Fruit fly (Drosophila melanogaster) whole organism, embryonic: ENCODE data around the gene Eo.

Source experiments
- CG10543 ChIP-seq: fragments of 200-800 bp; sonication (Bioruptor generic); optimal IDR thresholded peaks from 3 replicates; lab custom pipeline; 2017; ENCODE audit warnings: missing biosample characterization, mild to moderate bottlenecking, missing genetic modification characterization, moderate library complexity
- CG10654 ChIP-seq: fragments of 200-800 bp; sonication (Bioruptor generic); optimal IDR thresholded peaks from 2 replicates; lab custom pipeline; 2016; ENCODE audit warnings: missing biosample characterization, missing genetic modification characterization
- CG12769 ChIP-seq: fragments of 200-800 bp; sonication (Bioruptor generic); optimal IDR thresholded peaks from 2 replicates; lab custom pipeline; 2019; ENCODE audit warnings: missing biosample characterization, mild to moderate bottlenecking, missing genetic modification characterization, moderate library complexity
- CG12942 ChIP-seq: fragments of 200-800 bp; sonication (Bioruptor generic); optimal IDR thresholded peaks from 3 replicates; lab custom pipeline; 2016; ENCODE audit warnings: missing biosample characterization, missing genetic modification characterization
- CG14050 ChIP-seq: fragments of 200-800 bp; sonication (Bioruptor generic); IDR thresholded peaks from 3 replicates; pipeline ENCODE4 v1.3.6; 2022; ENCODE audit warnings: missing biosample characterization, missing genetic modification characterization
- CG15479 ChIP-seq: fragments of 200-800 bp; sonication (Bioruptor generic); optimal IDR thresholded peaks from 3 replicates; lab custom pipeline; 2019; ENCODE audit warnings: missing biosample characterization, mild to moderate bottlenecking, missing genetic modification characterization, moderate library complexity
- CG1602 ChIP-seq: fragments of 200-800 bp; sonication (Bioruptor generic); optimal IDR thresholded peaks from 3 replicates; lab custom pipeline; 2016; ENCODE audit warnings: missing biosample characterization, missing genetic modification characterization
- CG16815 ChIP-seq: fragments of 200-800 bp; sonication (Bioruptor generic); optimal IDR thresholded peaks from 3 replicates; lab custom pipeline; 2017; ENCODE audit warnings: missing biosample characterization, mild to moderate bottlenecking, missing genetic modification characterization
- CG17328 ChIP-seq: fragments of 200-800 bp; sonication (Bioruptor generic); IDR thresholded peaks from 2 replicates; pipeline ENCODE4 v1.3.6; 2022; ENCODE audit warnings: missing biosample characterization, missing genetic modification characterization
- CG17802 ChIP-seq: fragments of 200-800 bp; sonication (Bioruptor generic); optimal IDR thresholded peaks from 2 replicates; lab custom pipeline; 2018; ENCODE audit warnings: missing biosample characterization, mild to moderate bottlenecking, missing genetic modification characterization, moderate library complexity
- CG3281 ChIP-seq: fragments of 200-800 bp; sonication (Bioruptor generic); optimal IDR thresholded peaks from 3 replicates; lab custom pipeline; 2017; ENCODE audit warnings: missing biosample characterization, mild to moderate bottlenecking, missing genetic modification characterization
- CG34376 ChIP-seq: fragments of 200-800 bp; sonication (Bioruptor generic); optimal IDR thresholded peaks from 2 replicates; lab custom pipeline; 2018; ENCODE audit warnings: missing biosample characterization, mild to moderate bottlenecking, missing genetic modification characterization
- CG3726 ChIP-seq: fragments of 200-800 bp; sonication (Bioruptor generic); IDR thresholded peaks from 3 replicates; pipeline ENCODE4, ENCODE4 v1.3.6; 2022; ENCODE audit warnings: missing biosample characterization, missing genetic modification characterization
- CG3995 ChIP-seq: fragments of 200-800 bp; sonication (Bioruptor generic); optimal IDR thresholded peaks from 3 replicates; lab custom pipeline; 2016; ENCODE audit warnings: missing biosample characterization, missing genetic modification characterization
- CG4328 ChIP-seq: fragments of 200-800 bp; sonication (Bioruptor generic); optimal IDR thresholded peaks from 3 replicates; lab custom pipeline; 2017; ENCODE audit warnings: missing biosample characterization, missing genetic modification reagents, missing genetic modification characterization
- CG7987 ChIP-seq: fragments of 200-800 bp; sonication (Bioruptor generic); optimal IDR thresholded peaks from 2 replicates; lab custom pipeline; 2018; ENCODE audit warnings: missing biosample characterization, mild to moderate bottlenecking, missing genetic modification characterization, moderate library complexity
- CG8478 ChIP-seq: fragments of >200 bp; optimal IDR thresholded peaks from 2 replicates; lab custom pipeline; 2018
- Dad ChIP-seq: fragments of 200-800 bp; sonication (Bioruptor generic); optimal IDR thresholded peaks from 3 replicates; lab custom pipeline; 2016; ENCODE audit warnings: missing biosample characterization, missing genetic modification characterization
- Doc2 ChIP-seq: fragments of 200-800 bp; sonication (Bioruptor generic); IDR thresholded peaks from 2 replicates; pipeline ENCODE4 v1.3.6; 2022; ENCODE audit warnings: missing biosample characterization, missing genetic modification characterization
- Dp ChIP-seq: fragments of 200-800 bp; sonication (Bioruptor generic); optimal IDR thresholded peaks from 2 replicates; lab custom pipeline; 2018; ENCODE audit warnings: missing biosample characterization, mild to moderate bottlenecking, missing genetic modification characterization, moderate library complexity
- GATAe ChIP-seq: fragments of 200-800 bp; sonication (Bioruptor generic); conservative IDR thresholded peaks from 2 replicates; pipeline ENCODE4 v1.3.6; 2022; ENCODE audit warnings: missing biosample characterization, missing genetic modification characterization
- Hr78 ChIP-seq, 2 experiments: fragments of 200-800 bp in 1 of 2; fragments of >200 bp in 1 of 2; sonication (Bioruptor generic) in 1 of 2; optimal IDR thresholded peaks; 2 replicates each; lab custom pipeline; 2017 to 2019; ENCODE audit warnings: missing biosample characterization in 2 of 2, missing genetic modification characterization in 2 of 2, mild to moderate bottlenecking in 1 of 2, moderate library complexity in 1 of 2
- NK7.1 ChIP-seq: fragments of 200-800 bp; sonication (Bioruptor generic); optimal IDR thresholded peaks from 3 replicates; lab custom pipeline; 2016; ENCODE audit warnings: missing biosample characterization, missing genetic modification characterization
- cg ChIP-seq: fragments of 200-800 bp; sonication (Bioruptor generic); optimal IDR thresholded peaks from 3 replicates; lab custom pipeline; 2019; ENCODE audit warnings: missing biosample characterization, mild to moderate bottlenecking, missing genetic modification characterization, moderate library complexity
- chinmo ChIP-seq: fragments of 200-800 bp; sonication (Bioruptor generic); IDR thresholded peaks from 4 replicates; pipeline ENCODE4 v1.3.6; 2022; ENCODE audit warnings: missing biosample characterization, missing genetic modification characterization; ENCODE audit not compliant: partially characterized antibody
- chm ChIP-seq: fragments of 200-800 bp; sonication (Bioruptor generic); IDR thresholded peaks from 2 replicates; pipeline ENCODE4 v1.3.6; 2022; ENCODE audit warnings: missing biosample characterization, missing genetic modification characterization
- crol ChIP-seq: fragments of 200-800 bp; sonication (Bioruptor generic); IDR thresholded peaks from 2 replicates; pipeline ENCODE4 v1.3.6; 2022; ENCODE audit warnings: missing biosample characterization, missing genetic modification characterization
- cwo ChIP-seq: fragments of 200-800 bp; sonication (Bioruptor generic); optimal IDR thresholded peaks from 3 replicates; lab custom pipeline; 2017; ENCODE audit warnings: missing biosample characterization, missing genetic modification characterization, mild to moderate bottlenecking, moderate library complexity, missing genetic modification reagents
- exex ChIP-seq: fragments of 200-800 bp; sonication (Bioruptor generic); optimal IDR thresholded peaks from 4 replicates; lab custom pipeline; 2018; ENCODE audit warnings: missing biosample characterization, mild to moderate bottlenecking, missing genetic modification characterization, moderate library complexity
- gfzf ChIP-seq: fragments of 200-800 bp; sonication (Bioruptor generic); optimal IDR thresholded peaks from 2 replicates; lab custom pipeline; 2016; ENCODE audit warnings: missing biosample characterization, mild to moderate bottlenecking, missing genetic modification characterization, moderate library complexity
- grn ChIP-seq: fragments of 200-800 bp; sonication (Bioruptor generic); optimal IDR thresholded peaks from 3 replicates; lab custom pipeline; 2017; ENCODE audit warnings: missing biosample characterization, missing genetic modification characterization
- hkb ChIP-seq, 2 experiments: fragments of 200-800 bp in 1 of 2; fragments of >200 bp in 1 of 2; sonication (Bioruptor generic) in 1 of 2; IDR thresholded peaks in 1 of 2; optimal IDR thresholded peaks in 1 of 2; 2 replicates each; pipeline versions ENCODE4 v1.3.6 to Lab custom; 2017 to 2022; ENCODE audit warnings: missing biosample characterization in 1 of 2, missing genetic modification characterization in 1 of 2
- lab ChIP-seq: fragments of 200-800 bp; sonication (Bioruptor generic); optimal IDR thresholded peaks from 3 replicates; lab custom pipeline; 2017; ENCODE audit warnings: missing biosample characterization, missing genetic modification characterization, mild to moderate bottlenecking, moderate library complexity, missing genetic modification reagents
- mirr ChIP-seq: fragments of 200-800 bp; sonication (Bioruptor generic); optimal IDR thresholded peaks from 3 replicates; lab custom pipeline; 2018; ENCODE audit warnings: missing biosample characterization, mild to moderate bottlenecking, missing genetic modification characterization
- mld ChIP-seq: fragments of 200-800 bp; sonication (Bioruptor generic); IDR thresholded peaks from 3 replicates; pipeline ENCODE4 v1.3.6; 2022; ENCODE audit warnings: missing biosample characterization, missing genetic modification characterization; ENCODE audit not compliant: partially characterized antibody
- nom ChIP-seq: fragments of 200-800 bp; sonication (Bioruptor generic); optimal IDR thresholded peaks from 2 replicates; lab custom pipeline; 2017; ENCODE audit warnings: missing biosample characterization, missing genetic modification characterization, mild to moderate bottlenecking, moderate library complexity, missing genetic modification reagents
- repo ChIP-seq: fragments of 200-800 bp; sonication (Bioruptor generic); optimal IDR thresholded peaks from 2 replicates; lab custom pipeline; 2016; ENCODE audit warnings: missing biosample characterization, missing genetic modification characterization
- sc ChIP-seq, 3 experiments: fragments of >200 bp in 2 of 3; fragments of 200-800 bp in 1 of 3; sonication (Bioruptor generic) in 1 of 3; optimal IDR thresholded peaks; 2 replicates in 2 of 3; 3 replicates in 1 of 3; lab custom pipeline; 2017; ENCODE audit warnings: mild to moderate bottlenecking in 1 of 3, missing biosample characterization in 1 of 3, missing genetic modification characterization in 1 of 3, missing genetic modification reagents in 1 of 3
- sd ChIP-seq: fragments of 200-800 bp; sonication (Bioruptor generic); optimal IDR thresholded peaks from 3 replicates; lab custom pipeline; 2018; ENCODE audit warnings: missing biosample characterization, mild to moderate bottlenecking, missing genetic modification characterization, moderate library complexity
- sens ChIP-seq: fragments of 200-800 bp; sonication (Bioruptor generic); peaks from one replicate; lab custom pipeline; 2016; ENCODE audit warnings: missing biosample characterization, missing genetic modification characterization
- sqz ChIP-seq: fragments of 200-800 bp; sonication (Bioruptor generic); optimal IDR thresholded peaks from 3 replicates; lab custom pipeline; 2018; ENCODE audit warnings: missing biosample characterization, mild to moderate bottlenecking, missing genetic modification characterization
- sug ChIP-seq: fragments of 200-800 bp; optimal IDR thresholded peaks from 2 replicates; lab custom pipeline; 2019; ENCODE audit warnings: missing biosample characterization, mild to moderate bottlenecking, missing genetic modification characterization, moderate library complexity
- tio ChIP-seq: fragments of 200-800 bp; sonication (Bioruptor generic); optimal IDR thresholded peaks from 2 replicates; lab custom pipeline; 2017; ENCODE audit warnings: missing biosample characterization, missing genetic modification characterization, inconsistent platforms
- toy ChIP-seq: fragments of 200-800 bp; sonication (Bioruptor generic); IDR thresholded peaks from 2 replicates; pipeline ENCODE4 v1.3.6; 2022; ENCODE audit warnings: missing biosample characterization, missing genetic modification characterization
- unpg ChIP-seq: fragments of 200-800 bp; sonication (Bioruptor generic); optimal IDR thresholded peaks from 3 replicates; lab custom pipeline; 2018; ENCODE audit warnings: missing biosample characterization, mild to moderate bottlenecking, missing genetic modification characterization, moderate library complexity
- usp ChIP-seq: fragments of >200 bp; optimal IDR thresholded peaks from 2 replicates; lab custom pipeline; 2017; ENCODE audit warnings: missing biosample characterization, missing genetic modification characterization
- wdn ChIP-seq: fragments of 200-800 bp; sonication (Bioruptor generic); IDR thresholded peaks from 2 replicates; pipeline ENCODE4 v1.3.6; 2022; ENCODE audit warnings: missing biosample characterization, missing genetic modification characterization
- wek ChIP-seq: fragments of 200-800 bp; sonication (Bioruptor generic); optimal IDR thresholded peaks from 3 replicates; lab custom pipeline; 2018; ENCODE audit warnings: missing biosample characterization, mild to moderate bottlenecking, missing genetic modification characterization, moderate library complexity
- yki ChIP-seq: fragments of >200 bp; optimal IDR thresholded peaks from 3 replicates; lab custom pipeline; 2018
- zen ChIP-seq: fragments of 200-800 bp; sonication (Bioruptor generic); optimal IDR thresholded peaks from 3 replicates; lab custom pipeline; 2018; ENCODE audit warnings: missing biosample characterization, mild to moderate bottlenecking, missing genetic modification characterization, moderate library complexity

Gene Eo

dm6 chrX:14949227-14949626 lies 30.6 kb upstream of the Eo start:
- no peak for TF ChIP-seq yki (lab: Kevin White, UChicago)
- TF ChIP-seq cwo (GFP tag; lab: Kevin White, UChicago) = peak; percentile 52
- TF ChIP-seq CG3726 = no peak
- peak; percentile 71 for TF ChIP-seq CG12769 (tag; lab: Kevin White, UChicago)
- peak; percentile 33; the same call in 1 of the 2 replicates for TF ChIP-seq crol (GFP tag; lab: Robert Waterston, UW)
- TF ChIP-seq sd (tag; lab: Kevin White, UChicago) = peak; percentile 52
- TF ChIP-seq usp = no peak
- TF ChIP-seq grn (GFP tag; lab: Kevin White, UChicago) = peak; percentile 80
- TF ChIP-seq CG16815 = no peak
- peak; percentile 56 for TF ChIP-seq CG34376 (GFP tag; lab: Kevin White, UChicago)
- TF ChIP-seq CG4328 (GFP tag; lab: Kevin White, UChicago) = no peak
- no peak for TF ChIP-seq CG17802 (tag; lab: Kevin White, UChicago)
- no peak for TF ChIP-seq sc (optimal IDR thresholded peaks at IDR 0.05; lab: Kevin White, UChicago)
- no peak for TF ChIP-seq sc (GFP tag; optimal IDR thresholded peaks at IDR 0.05; lab: Kevin White, UChicago)
- TF ChIP-seq repo (GFP tag; lab: Kevin White, UChicago) = no peak
- peak; percentile 3 for TF ChIP-seq nom
- no peak for TF ChIP-seq CG1602 (GFP tag; lab: Kevin White, UChicago)
- no peak for TF ChIP-seq Dad (GFP tag; lab: Kevin White, UChicago)
- no peak for TF ChIP-seq mld
- TF ChIP-seq CG3281 = no peak
- TF ChIP-seq CG12942 = no peak
- TF ChIP-seq CG10654 (GFP tag; lab: Kevin White, UChicago) = no peak
- TF ChIP-seq chm (GFP tag; lab: Robert Waterston, UW) = no peak
- no peak for TF ChIP-seq gfzf (GFP tag; lab: Kevin White, UChicago)
- TF ChIP-seq tio = no peak
- TF ChIP-seq wdn (GFP tag; lab: Robert Waterston, UW) = no peak
- TF ChIP-seq hkb (optimal IDR thresholded peaks at IDR 0.05; lab: Kevin White, UChicago) = no peak
- TF ChIP-seq hkb (GFP tag; IDR thresholded peaks at IDR 0.05; lab: Robert Waterston, UW) = no peak
- peak in 1 of 2 experiments; percentile 11 for TF ChIP-seq Hr78 (GFP tag; optimal IDR thresholded peaks at IDR 0.05; lab: Kevin White, UChicago)
- TF ChIP-seq CG3995 (GFP tag; lab: Kevin White, UChicago) = no peak
- no peak for TF ChIP-seq CG7987 (GFP tag; lab: Kevin White, UChicago)
- no peak for TF ChIP-seq toy (GFP tag; lab: Robert Waterston, UW)
- 0 out of 4 replicates have a peak, but pooled peaks have one; percentile 32 for TF ChIP-seq chinmo (GFP tag; lab: Robert Waterston, UW)
- TF ChIP-seq lab (GFP tag; lab: Kevin White, UChicago) = peak; percentile 29
- peak; percentile 70 for TF ChIP-seq mirr (GFP tag; lab: Kevin White, UChicago)
- TF ChIP-seq sug (tag; lab: Kevin White, UChicago) = peak; percentile 99
- TF ChIP-seq Dp (GFP tag; lab: Kevin White, UChicago) = no peak
- no peak for TF ChIP-seq unpg (GFP tag; lab: Kevin White, UChicago)
- peak; percentile 33 for TF ChIP-seq sens (GFP tag; lab: Kevin White, UChicago)
- TF ChIP-seq CG10543 = peak; percentile 52
- no peak for TF ChIP-seq CG17328
- no peak for TF ChIP-seq cg (GFP tag; lab: Kevin White, UChicago)
- TF ChIP-seq zen = no peak
- TF ChIP-seq wek (GFP tag; lab: Kevin White, UChicago) = no peak
- TF ChIP-seq NK7.1 (GFP tag; lab: Kevin White, UChicago) = no peak
- TF ChIP-seq CG14050 (GFP tag; lab: Robert Waterston, UW) = no peak
- no peak for TF ChIP-seq CG8478 (lab: Kevin White, UChicago)
- peak; percentile 87 for TF ChIP-seq GATAe (GFP tag; lab: Robert Waterston, UW)
- peak; percentile 89 for TF ChIP-seq exex
- TF ChIP-seq sqz = no peak
- peak; percentile 49 for TF ChIP-seq CG15479
- TF ChIP-seq Doc2 (GFP tag; lab: Robert Waterston, UW) = no peak
